Worm (Caenorhabditis elegans): ENCODE results near the gene C25F6.1.

DNA sequence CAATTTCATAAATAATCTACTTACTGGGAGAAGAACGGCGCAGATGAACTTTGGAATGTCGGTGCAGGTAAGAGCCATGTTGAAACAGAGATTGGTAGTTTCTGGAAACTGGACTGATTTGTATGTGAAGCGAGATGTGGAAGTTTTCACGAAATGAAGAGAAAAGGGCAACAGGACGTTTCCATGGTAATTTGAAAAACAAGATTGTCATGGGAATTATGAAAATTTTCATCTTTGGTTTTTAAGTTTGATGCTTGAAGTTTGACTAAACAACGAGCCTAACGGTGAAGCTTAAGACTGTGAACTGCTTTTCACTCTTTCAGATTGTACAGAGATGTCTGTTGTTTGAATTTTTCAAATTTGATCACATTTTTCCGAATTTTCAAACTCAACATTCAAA lies 25.9 kb downstream of the C25F6.1 start, which contains the start of gene T23F2.3:
- TF ChIP-seq F13C5.2 (tag; optimal IDR thresholded peaks at IDR 0.05) (no peak), ama-1 (optimal IDR thresholded peaks at IDR 0.05) (no peak), flt-1 (GFP tag; IDR thresholded peaks at IDR 0.05) (no peak), tbx-11 (GFP tag; IDR thresholded peaks at IDR 0.05) (no peak), tbx-37 (GFP tag; conservative IDR thresholded peaks at IDR 0.05) (no peak)
